Worm (Caenorhabditis elegans): ENCODE data around the gene BE10.5.

The BE10.5 gene

ce11 chrIII:12841328-12841727 is 34.7 kb upstream of the BE10.5 start (continued):
- TF ChIP-seq pha-4 (GFP tag; IDR thresholded peaks at IDR 0.05) (peak; percentile 30; the same call in 1 of the 2 replicates), pha-4 (tag; optimal IDR thresholded peaks at IDR 0.05) (no peak), snpc-4 (tag; optimal IDR thresholded peaks at IDR 0.05) (no peak), unc-62 (GFP tag; optimal IDR thresholded peaks at IDR 0.05 in 1 of 2) (peak in 1 of 2 experiments; percentile 58), unc-62 (tag; optimal IDR thresholded peaks at IDR 0.05) (no peak), cey-2 (tag; optimal IDR thresholded peaks at IDR 0.05; ENCODE audit: borderline replicate concordance, insufficient read depth) (no peak), hif-1 (tag; optimal IDR thresholded peaks at IDR 0.05) (peak in 1 of 2 experiments; percentile 42), daf-16 (GFP tag; optimal IDR thresholded peaks at IDR 0.05) (no peak), daf-16 (tag; optimal IDR thresholded peaks at IDR 0.05) (peak; percentile 48), ztf-11 (tag; optimal IDR thresholded peaks at IDR 0.05) (no peak), nhr-42 (GFP tag; IDR thresholded peaks at IDR 0.05) (no peak), ceh-32 (tag; optimal IDR thresholded peaks at IDR 0.05; ENCODE audit: poor library complexity) (no peak), egl-43 (GFP tag; IDR thresholded peaks at IDR 0.05) (no peak), dmd-6 (GFP tag; IDR thresholded peaks at IDR 0.05) (peak; percentile 83), nhr-48 (tag; optimal IDR thresholded peaks at IDR 0.05) (peak; percentile 83), ctbp-1 (GFP tag; IDR thresholded peaks at IDR 0.05) (peak; percentile 67; the same call in 1 of the 2 replicates), snpc-1.2 (GFP tag; IDR thresholded peaks at IDR 0.05) (no peak), set-16 (GFP tag; IDR thresholded peaks at IDR 0.05) (no peak), mes-2 (tag; optimal IDR thresholded peaks at IDR 0.05; ENCODE audit: poor library complexity, severe bottlenecking) (peak; percentile 59), F10B5.3 (tag; optimal IDR thresholded peaks at IDR 0.05) (no peak), nhr-102 (tag; optimal IDR thresholded peaks at IDR 0.05) (peak; percentile 30), Y5F2A.4 (GFP tag; optimal IDR thresholded peaks at IDR 0.05) (no peak), unc-39 (tag; optimal IDR thresholded peaks at IDR 0.05) (no peak), nhr-25 (tag; optimal IDR thresholded peaks at IDR 0.05; ENCODE audit: borderline replicate concordance, insufficient read depth) (peak; percentile 78), tra-1 (GFP tag; IDR thresholded peaks at IDR 0.05) (0 out of 2 replicates have a peak, but pooled peaks have one; percentile 9), hlh-11 (tag; optimal IDR thresholded peaks at IDR 0.05) (peak; percentile 87)

DNA sequence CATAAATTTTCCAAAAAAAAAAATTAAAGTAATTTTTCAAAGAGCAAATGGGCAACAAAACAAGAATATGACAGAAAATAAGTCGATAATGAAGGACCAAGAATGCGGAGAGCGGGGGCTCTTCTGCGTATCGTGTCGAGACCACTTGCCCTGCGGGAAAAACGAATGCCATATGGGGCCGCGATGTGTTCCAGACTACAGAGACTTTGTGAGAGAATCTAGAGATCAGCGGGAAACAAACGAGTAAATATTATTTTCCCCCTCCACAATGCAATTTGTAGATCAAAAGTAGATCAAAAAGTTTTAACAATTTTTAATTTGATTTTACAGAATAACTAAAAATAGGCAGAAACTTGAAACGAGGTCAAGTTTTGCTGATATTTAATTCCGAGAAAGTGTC is 33.6 kb upstream of the BE10.5 start:
- no peak for TF ChIP-seq ces-1 (GFP tag; optimal IDR thresholded peaks at IDR 0.05)
- TF ChIP-seq ceh-82 (tag; optimal IDR thresholded peaks at IDR 0.05) = no peak
- TF ChIP-seq dve-1 (tag; optimal IDR thresholded peaks at IDR 0.05; ENCODE audit: insufficient read depth) = no peak
- no peak for TF ChIP-seq Y48G9A.11 (GFP tag; IDR thresholded peaks at IDR 0.05)
- no peak for TF ChIP-seq ceh-28 (tag; optimal IDR thresholded peaks at IDR 0.05)
- no peak for TF ChIP-seq daf-8 (GFP tag; IDR thresholded peaks at IDR 0.05)
- TF ChIP-seq unc-39 (tag; optimal IDR thresholded peaks at IDR 0.05) = no peak
- no peak for TF ChIP-seq tra-1 (GFP tag; IDR thresholded peaks at IDR 0.05)
- TF ChIP-seq mdt-29 (GFP tag; IDR thresholded peaks at IDR 0.05) = no peak
- no peak for TF ChIP-seq mxl-2 (GFP tag; conservative IDR thresholded peaks at IDR 0.05)
- no peak for TF ChIP-seq F37D6.2 (tag; optimal IDR thresholded peaks at IDR 0.05)
- TF ChIP-seq dpl-1 (GFP tag; optimal IDR thresholded peaks at IDR 0.05) = no peak
- no peak for TF ChIP-seq aha-1 (tag)

ce11 chrIII:12838913-12839366 is 32.3 kb upstream of the BE10.5 start, which contains the start of gene Y37D8A.4:
Gene Y37D8A.4, minus strand, starts transcription at chrIII:12838963.
- TF ChIP-seq lim-7 (GFP tag; IDR thresholded peaks at IDR 0.05) (no peak), daf-16 (GFP tag; optimal IDR thresholded peaks at IDR 0.05) (no peak), daf-16 (tag; optimal IDR thresholded peaks at IDR 0.05) (peak; percentile 45), hif-1 (tag; optimal IDR thresholded peaks at IDR 0.05) (peak in 1 of 2 experiments; percentile 42), hmg-1.1 (GFP tag; IDR thresholded peaks at IDR 0.05) (peak; percentile 39; the same call in 1 of the 2 replicates), cey-2 (tag; optimal IDR thresholded peaks at IDR 0.05; ENCODE audit: borderline replicate concordance, insufficient read depth) (no peak), ceh-20 (GFP tag; IDR thresholded peaks at IDR 0.05) (no peak), jun-1 (tag; optimal IDR thresholded peaks at IDR 0.05) (no peak), daf-8 (GFP tag; IDR thresholded peaks at IDR 0.05) (no peak), mdl-1 (tag; optimal IDR thresholded peaks at IDR 0.05) (peak; percentile 86 to 92), mes-2 (tag; optimal IDR thresholded peaks at IDR 0.05; ENCODE audit: poor library complexity, severe bottlenecking) (peak; percentile 29), nhr-28 (tag; optimal IDR thresholded peaks at IDR 0.05) (peak; percentile 75), mep-1 (tag; optimal IDR thresholded peaks at IDR 0.05) (peak; percentile 47), mxl-2 (GFP tag; conservative IDR thresholded peaks at IDR 0.05) (no peak), php-3 (GFP tag; IDR thresholded peaks at IDR 0.05) (no peak), tra-1 (GFP tag; IDR thresholded peaks at IDR 0.05) (0 out of 2 replicates have a peak, but pooled peaks have one; percentile 21), lin-29 (GFP tag; IDR thresholded peaks at IDR 0.05) (no peak), hlh-30 (tag; optimal IDR thresholded peaks at IDR 0.05; ENCODE audit: insufficient read depth) (peak; percentile 86), pqm-1 (tag; optimal IDR thresholded peaks at IDR 0.05) (no peak)
